Fruit fly (Drosophila melanogaster) whole organism, pupa: ENCODE measurements around the gene CG32437.

Experiments used
- CG10348 ChIP-seq: fragments of 200-800 bp; sonication (Bioruptor generic); IDR thresholded peaks from 2 replicates; pipeline ENCODE4 v1.3.6; 2022; ENCODE audit warnings: missing biosample characterization, missing genetic modification characterization
- CG12605 ChIP-seq: fragments of 200-800 bp; sonication (Bioruptor generic); IDR thresholded peaks from 2 replicates; pipeline ENCODE4 v1.3.6; 2022; ENCODE audit warnings: missing biosample characterization, missing genetic modification characterization
- CG15710 ChIP-seq: fragments of 200-800 bp; sonication (Bioruptor generic); optimal IDR thresholded peaks from 2 replicates; lab custom pipeline; 2018; ENCODE audit warnings: missing biosample characterization, mild to moderate bottlenecking, missing genetic modification characterization, moderate library complexity
- EcR ChIP-seq: fragments of 200-800 bp; sonication (Bioruptor generic); optimal IDR thresholded peaks from 3 replicates; lab custom pipeline; 2019; ENCODE audit warnings: missing biosample characterization, missing genetic modification characterization, mild to moderate bottlenecking, moderate library complexity, missing genetic modification reagents
- Pif1A ChIP-seq: fragments of 200-800 bp; sonication (Bioruptor generic); optimal IDR thresholded peaks from 3 replicates; lab custom pipeline; 2016; ENCODE audit warnings: missing biosample characterization, missing genetic modification characterization
- Snoo ChIP-seq: fragments of 200-800 bp; sonication (Bioruptor generic); optimal IDR thresholded peaks from 3 replicates; lab custom pipeline; 2017; ENCODE audit warnings: missing biosample characterization, mild to moderate bottlenecking, missing genetic modification characterization, inconsistent platforms
- gl ChIP-seq: fragments of 200-800 bp; sonication (Bioruptor generic); optimal IDR thresholded peaks from 2 replicates; lab custom pipeline; 2018; ENCODE audit warnings: missing biosample characterization, mild to moderate bottlenecking, missing genetic modification characterization

DNA sequence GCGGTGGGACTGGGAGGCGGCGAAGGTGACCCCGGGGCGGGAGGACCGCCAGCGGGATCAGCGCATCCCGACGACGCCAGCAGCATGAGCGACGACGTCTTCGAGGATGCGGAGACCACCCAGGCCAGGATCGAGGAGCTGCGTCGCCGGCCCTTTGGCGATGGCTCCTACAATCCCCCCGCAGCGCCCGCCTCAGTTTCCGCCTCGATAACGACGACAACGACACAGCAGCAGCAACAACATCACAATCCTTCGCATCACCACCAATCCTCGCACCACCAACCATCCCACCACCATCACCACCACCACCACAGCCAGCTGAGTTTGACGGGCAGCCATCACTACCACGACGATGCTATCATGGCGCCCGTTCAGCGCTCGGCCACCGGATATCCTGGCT lies 37.5 kb upstream of the CG32437 start:
- no peak for TF ChIP-seq gl
- TF ChIP-seq EcR: no peak
- TF ChIP-seq CG10348: no peak
- no peak for TF ChIP-seq CG12605 (GFP tag; lab: Robert Waterston, UW)
- TF ChIP-seq Snoo (tag; lab: Kevin White, UChicago): no peak
- no peak for TF ChIP-seq CG15710 (tag; lab: Kevin White, UChicago)
- no peak for TF ChIP-seq Pif1A (GFP tag; lab: Kevin White, UChicago)
